Worm (Caenorhabditis elegans) whole organism, young adult: Measurements from ENCODE around the gene srw-21.
A peak's percentile ranks its signal among the peaks of the same experiment; 100 is the strongest.

Source experiments
- B0336.3 ChIP-seq: fragments of 200-800 bp; sonication (Bioruptor generic); IDR thresholded peaks from 2 replicates; pipeline ENCODE4 v1.3.6; 2022; ENCODE audit warnings: missing genetic modification characterization, missing compliant biosample characterization
- C06A6.2 ChIP-seq: fragments of 200-800 bp; sonication (Bioruptor generic); conservative IDR thresholded peaks from 2 replicates; pipeline ENCODE4 v1.3.6; 2022; ENCODE audit warnings: missing genetic modification characterization, missing compliant biosample characterization
- C17E4.6 ChIP-seq: fragments of 200-800 bp; sonication (Bioruptor generic); IDR thresholded peaks from 2 replicates; pipeline ENCODE4 v1.3.6; 2022; ENCODE audit warnings: missing genetic modification reagents, missing genetic modification characterization, missing compliant biosample characterization
- D2030.7 ChIP-seq: fragments of 200-800 bp; sonication (Bioruptor generic); IDR thresholded peaks from 2 replicates; pipeline ENCODE4 v1.3.6; 2022; ENCODE audit warnings: missing genetic modification reagents, missing genetic modification characterization, missing compliant biosample characterization
- F22D6.2 ChIP-seq: sonication (generic microtip); optimal IDR thresholded peaks from 2 replicates; lab custom pipeline; 2016; ENCODE audit warnings: mild to moderate bottlenecking, missing genetic modification characterization, missing compliant biosample characterization
- F23B12.7 ChIP-seq: sonication (generic microtip); optimal IDR thresholded peaks from 2 replicates; lab custom pipeline; 2017; ENCODE audit warnings: missing genetic modification characterization, mild to moderate bottlenecking, missing compliant biosample characterization, antibody characterized with exemption, moderate library complexity; ENCODE audit not compliant: insufficient read depth
- F37B4.10 ChIP-seq: fragments of 200-800 bp; sonication (Bioruptor generic); IDR thresholded peaks from 2 replicates; pipeline ENCODE4 v1.3.6; 2022; ENCODE audit warnings: missing genetic modification characterization, missing compliant biosample characterization
- F49E8.2 ChIP-seq: sonication (generic microtip); optimal IDR thresholded peaks from 3 replicates; lab custom pipeline; 2017; ENCODE audit warnings: missing genetic modification characterization, mild to moderate bottlenecking, missing compliant biosample characterization, antibody characterized with exemption, moderate library complexity; ENCODE audit not compliant: insufficient read depth
- F55B11.4 ChIP-seq: sonication (generic microtip); optimal IDR thresholded peaks from 2 replicates; lab custom pipeline; 2016; ENCODE audit warnings: missing compliant biosample characterization, missing genetic modification characterization, borderline replicate concordance; ENCODE audit not compliant: insufficient read depth
- F57A8.1 ChIP-seq: fragments of 200-800 bp; sonication (Bioruptor generic); optimal IDR thresholded peaks from 2 replicates; lab custom pipeline; 2018; ENCODE audit warnings: mild to moderate bottlenecking, missing genetic modification characterization, moderate library complexity, missing compliant biosample characterization
- T07F8.4 ChIP-seq: sonication (generic microtip); optimal IDR thresholded peaks from 2 replicates; lab custom pipeline; 2016; ENCODE audit warnings: mild to moderate bottlenecking, missing genetic modification characterization, moderate library complexity, missing compliant biosample characterization
- Y56A3A.18 ChIP-seq: fragments of 200-800 bp; sonication (Bioruptor generic); IDR thresholded peaks from 2 replicates; pipeline ENCODE4 v1.3.6; 2022; ENCODE audit warnings: missing genetic modification reagents, missing genetic modification characterization, missing compliant biosample characterization
- Y67H2A.10 ChIP-seq: fragments of 200-800 bp; sonication (Bioruptor generic); conservative IDR thresholded peaks from 2 replicates; pipeline ENCODE4 v1.3.6; 2022; ENCODE audit warnings: missing genetic modification reagents, missing genetic modification characterization, missing compliant biosample characterization
- Y95B8A.8 ChIP-seq: fragments of 200-800 bp; sonication (Bioruptor generic); IDR thresholded peaks from 2 replicates; pipeline ENCODE4 v1.3.6; 2022; ENCODE audit warnings: missing genetic modification reagents, missing genetic modification characterization, missing compliant biosample characterization
- akir-1 ChIP-seq: fragments of 200-800 bp; sonication (Bioruptor generic); optimal IDR thresholded peaks from 2 replicates; lab custom pipeline; 2018; ENCODE audit warnings: mild to moderate bottlenecking, missing genetic modification characterization, moderate library complexity, missing compliant biosample characterization
- aptf-3 ChIP-seq: fragments of 200-800 bp; sonication (Bioruptor generic); IDR thresholded peaks from 2 replicates; pipeline ENCODE4 v1.3.6; 2022; ENCODE audit warnings: missing genetic modification characterization, missing compliant biosample characterization
- athp-1 ChIP-seq: sonication (generic microtip); optimal IDR thresholded peaks from 2 replicates; lab custom pipeline; 2017; ENCODE audit warnings: mild to moderate bottlenecking, missing genetic modification characterization, missing compliant biosample characterization
- bed-1 ChIP-seq: fragments of 200-800 bp; sonication (Bioruptor generic); IDR thresholded peaks from 2 replicates; pipeline ENCODE4 v1.3.6; 2022; ENCODE audit warnings: missing genetic modification reagents, missing genetic modification characterization, missing compliant biosample characterization
- cebp-2 ChIP-seq: fragments of 200-800 bp; sonication (Bioruptor generic); IDR thresholded peaks from 2 replicates; pipeline ENCODE4 v1.3.6; 2022; ENCODE audit warnings: missing genetic modification characterization, missing compliant biosample characterization
- ceh-58 ChIP-seq: fragments of 200-800 bp; sonication (Bioruptor generic); IDR thresholded peaks from 2 replicates; pipeline ENCODE4 v1.3.6; 2022; ENCODE audit warnings: missing genetic modification characterization, missing compliant biosample characterization
- dox-1 ChIP-seq: fragments of 200-800 bp; sonication (Bioruptor generic); IDR thresholded peaks from 2 replicates; pipeline ENCODE4 v1.3.6; 2022; ENCODE audit warnings: missing genetic modification reagents, missing genetic modification characterization, missing compliant biosample characterization
- dpl-1 ChIP-seq: fragments of 150-350 bp; optimal IDR thresholded peaks from 2 replicates; lab custom pipeline; 2014; ENCODE audit warnings: missing biosample characterization, missing genetic modification reagents, missing genetic modification characterization
- efl-1 ChIP-seq: fragments of 150-350 bp; optimal IDR thresholded peaks from 2 replicates; lab custom pipeline; 2014; ENCODE audit warnings: missing biosample characterization, missing genetic modification reagents, missing genetic modification characterization
- egrh-3 ChIP-seq: fragments of 200-800 bp; sonication (Bioruptor generic); IDR thresholded peaks from 2 replicates; pipeline ENCODE4 v1.3.6; 2022; ENCODE audit warnings: missing genetic modification reagents, missing genetic modification characterization, missing compliant biosample characterization
- ekl-4 ChIP-seq: fragments of 200-800 bp; sonication (Bioruptor generic); IDR thresholded peaks from 2 replicates; pipeline ENCODE4 v1.3.6; 2022; ENCODE audit warnings: missing genetic modification reagents, missing genetic modification characterization, missing compliant biosample characterization
- fkh-3 ChIP-seq: sonication (generic microtip); optimal IDR thresholded peaks from 2 replicates; lab custom pipeline; 2016; ENCODE audit warnings: mild to moderate bottlenecking, missing genetic modification characterization, missing compliant biosample characterization
- gei-17 ChIP-seq: fragments of 200-800 bp; sonication (Bioruptor generic); optimal IDR thresholded peaks from 2 replicates; lab custom pipeline; 2018; ENCODE audit warnings: mild to moderate bottlenecking, missing genetic modification characterization, missing compliant biosample characterization
- hlh-26 ChIP-seq: fragments of 200-800 bp; sonication (Bioruptor generic); conservative IDR thresholded peaks from 2 replicates; pipeline ENCODE4 v1.3.6; 2022; ENCODE audit warnings: missing genetic modification reagents, missing genetic modification characterization, missing compliant biosample characterization
- hmg-20 ChIP-seq: fragments of 200-800 bp; sonication (Bioruptor generic); IDR thresholded peaks from 2 replicates; pipeline ENCODE4 v1.3.6; 2022; ENCODE audit warnings: missing genetic modification reagents, missing genetic modification characterization, missing compliant biosample characterization
- let-526 ChIP-seq: fragments of 200-800 bp; sonication (Bioruptor generic); IDR thresholded peaks from 2 replicates; pipeline ENCODE4 v1.3.6; 2022; ENCODE audit warnings: missing genetic modification reagents, missing genetic modification characterization, missing compliant biosample characterization
- lin-26 ChIP-seq: fragments of 200-800 bp; sonication (Bioruptor generic); IDR thresholded peaks from 2 replicates; pipeline ENCODE4 v1.3.6; 2022; ENCODE audit warnings: missing genetic modification reagents, missing genetic modification characterization, missing compliant biosample characterization
- lin-35 ChIP-seq, 3 experiments: fragments of 150-350 bp in 2 of 3; sonication (generic microtip) in 1 of 3; optimal IDR thresholded peaks; 2 replicates each; lab custom pipeline; 2014 to 2018; ENCODE audit warnings: missing biosample characterization in 3 of 3, missing genetic modification characterization in 3 of 3, missing genetic modification reagents in 3 of 3
- madf-3 ChIP-seq: fragments of 200-800 bp; sonication (Bioruptor generic); IDR thresholded peaks from 2 replicates; pipeline ENCODE4 v1.3.6; 2022; ENCODE audit warnings: missing genetic modification reagents, missing genetic modification characterization, missing compliant biosample characterization
- mes-4 ChIP-seq: sonication (generic microtip); optimal IDR thresholded peaks from 2 replicates; lab custom pipeline; 2016; ENCODE audit warnings: missing genotype, missing genetic modification characterization, missing compliant biosample characterization
- nfyb-1 ChIP-seq: fragments of 200-800 bp; sonication (Bioruptor generic); IDR thresholded peaks from 2 replicates; pipeline ENCODE4 v1.3.6; 2022; ENCODE audit warnings: missing genetic modification reagents, missing genetic modification characterization, missing compliant biosample characterization
- nhr-120 ChIP-seq: fragments of 200-800 bp; sonication (Bioruptor generic); IDR thresholded peaks from 2 replicates; pipeline ENCODE4 v1.3.6; 2022; ENCODE audit warnings: missing genetic modification characterization, missing compliant biosample characterization
- nhr-179 ChIP-seq: sonication (generic microtip); optimal IDR thresholded peaks from 2 replicates; lab custom pipeline; 2016; ENCODE audit warnings: mild to moderate bottlenecking, missing genetic modification characterization, missing compliant biosample characterization
- nhr-80 ChIP-seq: sonication (generic microtip); optimal IDR thresholded peaks from 2 replicates; lab custom pipeline; 2016; ENCODE audit warnings: missing genetic modification characterization, missing compliant biosample characterization
- rpc-1 ChIP-seq, 2 experiments: fragments of 150-350 bp in 1 of 2; sonication (generic microtip) in 1 of 2; optimal IDR thresholded peaks; 2 replicates each; lab custom pipeline; 2014 to 2018; ENCODE audit warnings: missing biosample characterization in 1 of 2, missing genetic modification characterization in 1 of 2, missing genetic modification reagents in 1 of 2, missing genotype in 1 of 2
- sea-2 ChIP-seq: fragments of 200-800 bp; sonication (Bioruptor generic); IDR thresholded peaks from 2 replicates; pipeline ENCODE4 v1.3.6; 2022; ENCODE audit warnings: missing genetic modification characterization, missing compliant biosample characterization
- snpc-1.3 ChIP-seq: sonication (generic microtip); optimal IDR thresholded peaks from 2 replicates; lab custom pipeline; 2017; ENCODE audit warnings: missing genetic modification characterization, mild to moderate bottlenecking, missing compliant biosample characterization, antibody characterized with exemption, moderate library complexity, missing genotype, missing genetic modification reagents; ENCODE audit not compliant: insufficient read depth
- snpc-4 ChIP-seq, 5 experiments: fragments of 150-350 bp in 1 of 5; sonication (generic microtip) in 4 of 5; optimal IDR thresholded peaks; 2 replicates each; lab custom pipeline; 2014 to 2018; ENCODE audit warnings: missing genetic modification characterization in 5 of 5, missing biosample characterization in 3 of 5, antibody characterized with exemption in 2 of 5, mild to moderate bottlenecking in 2 of 5, missing compliant biosample characterization in 2 of 5, missing genotype in 2 of 5, moderate library complexity in 2 of 5, missing genetic modification reagents in 1 of 5
- somi-1 ChIP-seq: fragments of 200-800 bp; sonication (Bioruptor generic); optimal IDR thresholded peaks from 2 replicates; lab custom pipeline; 2018; ENCODE audit warnings: mild to moderate bottlenecking, missing genetic modification characterization, missing compliant biosample characterization
- tbx-9 ChIP-seq: sonication (generic microtip); optimal IDR thresholded peaks from 2 replicates; lab custom pipeline; 2016; ENCODE audit warnings: borderline replicate concordance, missing genetic modification characterization, inconsistent platforms, missing compliant biosample characterization
- unc-130 ChIP-seq: sonication (generic microtip); optimal IDR thresholded peaks from 2 replicates; lab custom pipeline; 2016; ENCODE audit warnings: missing genetic modification reagents, missing genetic modification characterization, missing compliant biosample characterization
- xnd-1 ChIP-seq: sonication (generic microtip); optimal IDR thresholded peaks from 2 replicates; lab custom pipeline; 2016; ENCODE audit warnings: missing genotype, missing genetic modification reagents, missing genetic modification characterization, missing compliant biosample characterization
- zim-3 ChIP-seq: sonication (generic microtip); optimal IDR thresholded peaks from 2 replicates; lab custom pipeline; 2017; ENCODE audit warnings: mild to moderate bottlenecking, missing genetic modification characterization, moderate library complexity, missing compliant biosample characterization
- ztf-26 ChIP-seq: sonication (generic microtip); optimal IDR thresholded peaks from 2 replicates; lab custom pipeline; 2017; ENCODE audit warnings: missing genetic modification characterization, missing compliant biosample characterization

srw-21 gene

DNA sequence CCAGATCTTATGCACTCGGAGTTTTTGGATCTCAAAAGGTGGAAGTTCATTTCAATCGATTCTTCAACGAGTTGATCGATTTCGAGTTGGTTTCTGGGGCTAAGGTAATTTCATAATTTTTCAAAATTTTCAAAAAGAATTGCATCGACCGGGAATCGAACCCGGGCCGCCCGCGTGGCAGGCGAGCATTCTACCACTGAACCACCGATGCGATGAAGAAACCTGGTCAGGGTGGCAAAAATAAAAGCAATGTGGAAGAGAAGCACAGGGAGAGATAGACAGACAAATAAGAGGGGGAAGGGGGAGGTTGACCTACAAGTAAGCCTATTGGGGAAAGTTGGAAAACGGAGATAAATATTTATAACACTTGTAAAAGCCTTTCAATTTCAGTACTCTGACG is 17.2 kb downstream of the srw-21 start (continued):
- TF ChIP-seq snpc-1.3 (tag; lab: Kevin White, UChicago) (no peak), let-526 (GFP tag; lab: Robert Waterston, UW) (no peak), zim-3 (tag; lab: Kevin White, UChicago) (no peak), xnd-1 (no peak), unc-130 (GFP tag; lab: Kevin White, UChicago) (no peak), fkh-3 (tag; lab: Kevin White, UChicago) (no peak), Y67H2A.10 (no peak), B0336.3 (no peak), F57A8.1 (GFP tag; lab: Kevin White, UChicago) (no peak), ztf-26 (peak; percentile 22), aptf-3 (GFP tag; lab: Robert Waterston, UW) (no peak), lin-26 (GFP tag; lab: Robert Waterston, UW) (peak; percentile 85), mes-4 (no peak), hlh-26 (no peak), hmg-20 (GFP tag; lab: Robert Waterston, UW) (no peak), nfyb-1 (GFP tag; lab: Robert Waterston, UW) (0 out of 2 replicates have a peak, but pooled peaks have one; percentile 52), nhr-179 (tag; lab: Kevin White, UChicago) (no peak), dpl-1 (GFP tag; lab: Kevin White, UChicago) (no peak), sea-2 (GFP tag; lab: Robert Waterston, UW) (no peak), F55B11.4 (tag; lab: Kevin White, UChicago) (no peak), madf-3 (GFP tag; lab: Robert Waterston, UW) (0 out of 2 replicates have a peak, but pooled peaks have one; percentile 14), cebp-2 (GFP tag; lab: Robert Waterston, UW) (no peak), tbx-9 (tag; lab: Kevin White, UChicago) (no peak), somi-1 (GFP tag; lab: Kevin White, UChicago) (peak; percentile 10), gei-17 (GFP tag; lab: Kevin White, UChicago) (no peak), F49E8.2 (tag; lab: Kevin White, UChicago) (no peak), Y95B8A.8 (GFP tag; lab: Robert Waterston, UW) (no peak), F22D6.2 (tag; lab: Kevin White, UChicago) (no peak), rpc-1 (optimal IDR thresholded peaks at IDR 0.05; lab: Kevin White, UChicago) (peak; percentile 76), rpc-1 (tag; optimal IDR thresholded peaks at IDR 0.05; lab: Kevin White, UChicago) (peak; percentile 83), ekl-4 (GFP tag; lab: Robert Waterston, UW) (0 out of 2 replicates have a peak, but pooled peaks have one; percentile 15), snpc-4 (GFP tag; optimal IDR thresholded peaks at IDR 0.05; lab: Kevin White, UChicago) (peak; percentile 75), snpc-4 (tag; optimal IDR thresholded peaks at IDR 0.05; lab: Kevin White, UChicago) (peak in 3 of 4 experiments; percentile 34 to 73 (median 41)), efl-1 (GFP tag; lab: Kevin White, UChicago) (no peak), C17E4.6 (GFP tag; lab: Robert Waterston, UW) (no peak), Y56A3A.18 (GFP tag; lab: Robert Waterston, UW) (peak; percentile 71; the same call in 1 of the 2 replicates), F37B4.10 (GFP tag; lab: Robert Waterston, UW) (no peak), dox-1 (peak; percentile 63), lin-35 (GFP tag; optimal IDR thresholded peaks at IDR 0.05; lab: Kevin White, UChicago) (no peak), D2030.7 (GFP tag; lab: Robert Waterston, UW) (peak; percentile 75), F23B12.7 (tag; lab: Kevin White, UChicago) (no peak), ceh-58 (0 out of 2 replicates have a peak, but pooled peaks have one; percentile 62), T07F8.4 (tag; lab: Kevin White, UChicago) (no peak), akir-1 (GFP tag; lab: Kevin White, UChicago) (no peak), nhr-80 (tag; lab: Kevin White, UChicago) (peak; percentile 24), egrh-3 (no peak), bed-1 (no peak), athp-1 (tag; lab: Kevin White, UChicago) (peak; percentile 52), nhr-120 (GFP tag; lab: Robert Waterston, UW) (0 out of 2 replicates have a peak, but pooled peaks have one; percentile 30), C06A6.2 (no peak)
